Fruit fly (Drosophila melanogaster) whole organism, embryonic: ENCODE data around the gene SdhC.
A peak's percentile ranks its signal among the peaks of the same experiment; 100 is the strongest.

Source experiments
- Atf3 ChIP-seq: fragments of 200-800 bp; sonication (Bioruptor generic); optimal IDR thresholded peaks from 3 replicates; lab custom pipeline; 2016; ENCODE audit warnings: missing biosample characterization, missing genetic modification characterization
- CG10274 ChIP-seq: fragments of 200-800 bp; sonication (Bioruptor generic); optimal IDR thresholded peaks from 3 replicates; lab custom pipeline; 2017; ENCODE audit warnings: missing biosample characterization, mild to moderate bottlenecking, missing genetic modification characterization
- CG10431 ChIP-seq: fragments of 200-800 bp; sonication (Bioruptor generic); optimal IDR thresholded peaks from 3 replicates; lab custom pipeline; 2018; ENCODE audit warnings: missing biosample characterization, mild to moderate bottlenecking, missing genetic modification characterization
- CG1233 ChIP-seq: fragments of 200-800 bp; sonication (Bioruptor generic); optimal IDR thresholded peaks from 4 replicates; lab custom pipeline; 2018; ENCODE audit warnings: missing biosample characterization, mild to moderate bottlenecking, missing genetic modification characterization
- CG12744 ChIP-seq: fragments of 200-800 bp; sonication (Bioruptor generic); optimal IDR thresholded peaks from 2 replicates; lab custom pipeline; 2016; ENCODE audit warnings: missing biosample characterization, missing genetic modification characterization
- CG12769 ChIP-seq: fragments of 200-800 bp; sonication (Bioruptor generic); optimal IDR thresholded peaks from 2 replicates; lab custom pipeline; 2019; ENCODE audit warnings: missing biosample characterization, mild to moderate bottlenecking, missing genetic modification characterization, moderate library complexity
- CG15514 ChIP-seq: fragments of 200-800 bp; sonication (Bioruptor generic); optimal IDR thresholded peaks from 3 replicates; lab custom pipeline; 2017; ENCODE audit warnings: missing biosample characterization, missing genetic modification characterization, mild to moderate bottlenecking, moderate library complexity, missing genetic modification reagents
- CG18476 ChIP-seq: fragments of 200-800 bp; sonication (Bioruptor generic); optimal IDR thresholded peaks from 2 replicates; lab custom pipeline; 2016; ENCODE audit warnings: missing biosample characterization, mild to moderate bottlenecking, missing genetic modification characterization
- CG2116 ChIP-seq: fragments of 200-800 bp; sonication (Bioruptor generic); optimal IDR thresholded peaks from 3 replicates; lab custom pipeline; 2018; ENCODE audit warnings: missing biosample characterization, mild to moderate bottlenecking, missing genetic modification characterization
- CG2199 ChIP-seq: fragments of 200-800 bp; sonication (Bioruptor generic); IDR thresholded peaks from 3 replicates; pipeline ENCODE4 v1.3.6; 2022; ENCODE audit warnings: missing biosample characterization, missing genetic modification characterization
- CG3995 ChIP-seq: fragments of 200-800 bp; sonication (Bioruptor generic); optimal IDR thresholded peaks from 3 replicates; lab custom pipeline; 2016; ENCODE audit warnings: missing biosample characterization, missing genetic modification characterization
- CG4617 ChIP-seq: fragments of 200-800 bp; sonication (Bioruptor generic); optimal IDR thresholded peaks from 3 replicates; lab custom pipeline; 2016; ENCODE audit warnings: missing biosample characterization, missing genetic modification characterization, borderline replicate concordance
- CG4707 ChIP-seq: fragments of 200-800 bp; sonication (Bioruptor generic); optimal IDR thresholded peaks from 2 replicates; lab custom pipeline; 2018; ENCODE audit warnings: missing biosample characterization, mild to moderate bottlenecking, missing genetic modification characterization, moderate library complexity
- CG6175 ChIP-seq: fragments of 200-800 bp; sonication (Bioruptor generic); IDR thresholded peaks from 3 replicates; pipeline ENCODE4 v1.3.6; 2022; ENCODE audit warnings: missing biosample characterization, missing genetic modification characterization
- CG6254 ChIP-seq: fragments of 200-800 bp; sonication (Bioruptor generic); optimal IDR thresholded peaks from 3 replicates; lab custom pipeline; 2017; ENCODE audit warnings: mild to moderate bottlenecking, missing biosample characterization, missing genetic modification reagents, missing genetic modification characterization
- CG6272 ChIP-seq: fragments of 200-800 bp; sonication (Bioruptor generic); IDR thresholded peaks from 2 replicates; pipeline ENCODE4 v1.3.6; 2022; ENCODE audit warnings: missing biosample characterization, missing genetic modification characterization
- CG6689 ChIP-seq: fragments of 200-800 bp; sonication (Bioruptor generic); IDR thresholded peaks from 2 replicates; pipeline ENCODE4 v1.3.6; 2022; ENCODE audit warnings: missing biosample characterization, missing genetic modification characterization
- CG7963 ChIP-seq: fragments of 200-800 bp; sonication (Bioruptor generic); IDR thresholded peaks from 3 replicates; pipeline ENCODE4 v1.3.6; 2022; ENCODE audit warnings: missing biosample characterization, missing genetic modification characterization; ENCODE audit not compliant: partially characterized antibody
- CG8944 ChIP-seq: fragments of 200-800 bp; sonication (Bioruptor generic); optimal IDR thresholded peaks from 3 replicates; lab custom pipeline; 2016; ENCODE audit warnings: missing biosample characterization, missing genetic modification characterization
- CG9817 ChIP-seq: fragments of 200-800 bp; sonication (Bioruptor generic); optimal IDR thresholded peaks from 2 replicates; lab custom pipeline; 2018; ENCODE audit warnings: missing biosample characterization, mild to moderate bottlenecking, missing genetic modification characterization, moderate library complexity
- Dek ChIP-seq: fragments of 200-800 bp; sonication (Bioruptor generic); optimal IDR thresholded peaks from 3 replicates; lab custom pipeline; 2019; ENCODE audit warnings: missing biosample characterization, mild to moderate bottlenecking, missing genetic modification characterization, moderate library complexity
- Elba2 ChIP-seq: fragments of 200-800 bp; sonication (Bioruptor generic); optimal IDR thresholded peaks from 3 replicates; lab custom pipeline; 2016; ENCODE audit warnings: missing biosample characterization, missing genetic modification characterization
- Ets65A ChIP-seq: fragments of 200-800 bp; sonication (Bioruptor generic); peaks from one replicate; lab custom pipeline; 2016; ENCODE audit warnings: missing biosample characterization, missing genetic modification characterization
- Lpt ChIP-seq: fragments of >200 bp; optimal IDR thresholded peaks from 2 replicates; lab custom pipeline; 2018; ENCODE audit warnings: missing biosample characterization, missing genetic modification characterization
- MTF-1 ChIP-seq: fragments of 200-800 bp; sonication (Bioruptor generic); optimal IDR thresholded peaks from 2 replicates; lab custom pipeline; 2018; ENCODE audit warnings: missing biosample characterization, mild to moderate bottlenecking, missing genetic modification characterization, borderline replicate concordance
- NC2α ChIP-seq: fragments of 200-800 bp; sonication (Bioruptor generic); optimal IDR thresholded peaks from 2 replicates; lab custom pipeline; 2016; ENCODE audit warnings: missing biosample characterization, missing genetic modification characterization
- Nf-YA ChIP-seq: fragments of 200-800 bp; sonication (Bioruptor generic); IDR thresholded peaks from 2 replicates; pipeline ENCODE4 v1.3.6; 2022; ENCODE audit warnings: missing biosample characterization, missing genetic modification characterization
- Oaz ChIP-seq: fragments of 200-800 bp; sonication (Bioruptor generic); IDR thresholded peaks from 2 replicates; pipeline ENCODE4 v1.3.6; 2022; ENCODE audit warnings: missing biosample characterization, missing genetic modification characterization
- Rfx ChIP-seq: fragments of 200-800 bp; sonication (Bioruptor generic); IDR thresholded peaks from 2 replicates; pipeline ENCODE4 v1.3.6; 2022; ENCODE audit warnings: missing biosample characterization, missing genetic modification characterization
- ase ChIP-seq: fragments of 200-800 bp; sonication (Bioruptor generic); IDR thresholded peaks from 3 replicates; pipeline ENCODE4 v1.3.6; 2022; ENCODE audit warnings: missing biosample characterization, missing genetic modification characterization
- bab2 ChIP-seq: fragments of 200-800 bp; sonication (Bioruptor generic); optimal IDR thresholded peaks from 2 replicates; lab custom pipeline; 2016; ENCODE audit warnings: missing biosample characterization, missing genetic modification characterization
- bcd ChIP-seq: fragments of 200-800 bp; sonication (Bioruptor generic); optimal IDR thresholded peaks from 2 replicates; lab custom pipeline; 2017; ENCODE audit warnings: missing biosample characterization, mild to moderate bottlenecking, missing genetic modification characterization
- bsh ChIP-seq, 2 experiments: fragments of 200-800 bp; sonication (Bioruptor generic); optimal IDR thresholded peaks; 2 replicates each; lab custom pipeline; 2017 to 2018; ENCODE audit warnings: mild to moderate bottlenecking in 2 of 2, missing biosample characterization in 2 of 2, missing genetic modification characterization in 2 of 2, moderate library complexity in 1 of 2
- crc ChIP-seq: fragments of 200-800 bp; sonication (Bioruptor generic); optimal IDR thresholded peaks from 2 replicates; lab custom pipeline; 2016; ENCODE audit warnings: missing biosample characterization, missing genetic modification characterization
- disco-r ChIP-seq: fragments of 200-800 bp; sonication (Bioruptor generic); optimal IDR thresholded peaks from 2 replicates; lab custom pipeline; 2016; ENCODE audit warnings: missing biosample characterization, missing genetic modification characterization
- dysf ChIP-seq: fragments of 200-800 bp; sonication (Bioruptor generic); IDR thresholded peaks from 3 replicates; pipeline ENCODE4 v1.3.6; 2022; ENCODE audit warnings: missing biosample characterization, missing genetic modification characterization
- fu2 ChIP-seq: fragments of 200-800 bp; sonication (Bioruptor generic); optimal IDR thresholded peaks from 2 replicates; lab custom pipeline; 2016; ENCODE audit warnings: missing biosample characterization, missing genetic modification characterization
- gcm ChIP-seq: fragments of 200-800 bp; sonication (Bioruptor generic); optimal IDR thresholded peaks from 2 replicates; lab custom pipeline; 2019; ENCODE audit warnings: missing biosample characterization, mild to moderate bottlenecking, missing genetic modification characterization, moderate library complexity
- gcm2 ChIP-seq: fragments of 200-800 bp; sonication (Bioruptor generic); optimal IDR thresholded peaks from 2 replicates; lab custom pipeline; 2016; ENCODE audit warnings: missing biosample characterization, missing genetic modification characterization
- gro ChIP-seq: fragments of 200-800 bp; sonication (Bioruptor generic); optimal IDR thresholded peaks from 2 replicates; lab custom pipeline; 2016; ENCODE audit warnings: missing biosample characterization, missing genetic modification characterization
- gsb ChIP-seq: fragments of 200-800 bp; sonication (Bioruptor generic); IDR thresholded peaks from 2 replicates; pipeline ENCODE4 v1.3.6; 2022; ENCODE audit warnings: missing biosample characterization, missing genetic modification characterization
- jigr1 ChIP-seq: fragments of 200-800 bp; sonication (Bioruptor generic); IDR thresholded peaks from 3 replicates; pipeline ENCODE4 v1.3.6; 2022; ENCODE audit warnings: missing biosample characterization, missing genetic modification characterization
- klu ChIP-seq: fragments of 200-800 bp; sonication (Bioruptor generic); IDR thresholded peaks from 2 replicates; pipeline ENCODE4 v1.3.6; 2022; ENCODE audit warnings: missing biosample characterization, missing genetic modification characterization
- lbe ChIP-seq: fragments of 200-800 bp; sonication (Bioruptor generic); optimal IDR thresholded peaks from 2 replicates; lab custom pipeline; 2016; ENCODE audit warnings: missing biosample characterization, mild to moderate bottlenecking, missing genetic modification characterization
- lilli ChIP-seq: fragments of 200-800 bp; sonication (Bioruptor generic); optimal IDR thresholded peaks from 3 replicates; lab custom pipeline; 2016; ENCODE audit warnings: missing biosample characterization, missing genetic modification characterization
- pros ChIP-seq: fragments of 200-800 bp; sonication (Bioruptor generic); optimal IDR thresholded peaks from 3 replicates; lab custom pipeline; 2019; ENCODE audit warnings: missing biosample characterization, mild to moderate bottlenecking, missing genetic modification characterization, moderate library complexity
- schlank ChIP-seq: fragments of 200-800 bp; sonication (Bioruptor generic); optimal IDR thresholded peaks from 2 replicates; lab custom pipeline; 2018; ENCODE audit warnings: missing biosample characterization, mild to moderate bottlenecking, missing genetic modification characterization
- scrt ChIP-seq: fragments of 200-800 bp; sonication (Bioruptor generic); optimal IDR thresholded peaks from 2 replicates; lab custom pipeline; 2018; ENCODE audit warnings: missing biosample characterization, mild to moderate bottlenecking, missing genetic modification characterization, moderate library complexity
- sd ChIP-seq: fragments of 200-800 bp; sonication (Bioruptor generic); optimal IDR thresholded peaks from 3 replicates; lab custom pipeline; 2018; ENCODE audit warnings: missing biosample characterization, mild to moderate bottlenecking, missing genetic modification characterization, moderate library complexity
- toy ChIP-seq: fragments of 200-800 bp; sonication (Bioruptor generic); IDR thresholded peaks from 2 replicates; pipeline ENCODE4 v1.3.6; 2022; ENCODE audit warnings: missing biosample characterization, missing genetic modification characterization
- twi ChIP-seq: fragments of 200-800 bp; optimal IDR thresholded peaks from 2 replicates; lab custom pipeline; 2019; ENCODE audit warnings: missing biosample characterization, mild to moderate bottlenecking, missing genetic modification characterization, moderate library complexity

Gene SdhC

DNA sequence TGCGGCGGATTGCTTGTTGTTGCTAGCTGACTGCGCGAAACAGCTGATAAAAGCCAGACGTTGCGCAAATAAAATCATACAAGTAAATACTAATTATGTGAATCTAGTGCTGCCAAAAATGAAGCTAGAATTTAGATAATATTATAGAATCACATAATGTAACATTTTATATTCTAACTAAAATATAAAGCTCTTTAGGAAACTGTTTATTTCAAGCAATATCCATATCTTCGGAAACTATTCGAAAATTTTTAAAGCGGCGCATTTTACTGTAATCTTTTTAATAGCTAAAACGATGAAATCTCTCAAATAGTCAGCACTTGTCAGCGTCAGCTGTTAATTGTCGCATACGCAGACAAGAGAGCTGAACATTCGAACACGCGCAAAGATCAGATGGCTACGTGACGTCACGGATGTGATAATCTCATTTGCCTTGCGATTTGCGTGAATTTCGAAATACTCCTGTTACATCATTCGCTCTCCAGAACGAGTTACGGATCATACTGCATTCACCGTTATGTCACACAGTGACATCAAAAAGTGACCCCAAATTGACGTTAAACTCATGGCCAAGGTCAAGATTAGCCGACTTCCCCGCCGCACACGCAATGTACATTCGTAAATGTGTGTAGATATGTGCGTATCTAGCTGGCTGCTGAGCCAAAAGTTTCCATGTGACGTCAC lies 33.5 kb upstream of the SdhC start (continued):
- TF ChIP-seq twi (tag; lab: Kevin White, UChicago), result no peak
- no peak for TF ChIP-seq CG12744
- TF ChIP-seq bab2, result no peak
- peak; percentile 44; the same call in 1 of the 2 replicates for TF ChIP-seq CG6689 (GFP tag; lab: Robert Waterston, UW)
- no peak for TF ChIP-seq CG7963
- no peak for TF ChIP-seq gsb (GFP tag; lab: Robert Waterston, UW)
- peak; percentile 66 for TF ChIP-seq Rfx
- peak; percentile 20 for TF ChIP-seq bcd (GFP tag; lab: Kevin White, UChicago)
- no peak for TF ChIP-seq Nf-YA (GFP tag; lab: Robert Waterston, UW)
- TF ChIP-seq CG8944, result no peak
- TF ChIP-seq Oaz (GFP tag; lab: Robert Waterston, UW), result no peak
- TF ChIP-seq CG9817, result no peak
- TF ChIP-seq CG4617 (GFP tag; lab: Kevin White, UChicago), result no peak
- peak; percentile 49 for TF ChIP-seq CG1233
- peak; percentile 57; the same call in 2 of the 3 replicates for TF ChIP-seq dysf (GFP tag; lab: Robert Waterston, UW)
- peak; percentile 71 for TF ChIP-seq Ets65A (GFP tag; lab: Kevin White, UChicago)
- no peak for TF ChIP-seq ase
- no peak for TF ChIP-seq Lpt (GFP tag; lab: Kevin White, UChicago)
- no peak for TF ChIP-seq gcm2 (GFP tag; lab: Kevin White, UChicago)
- TF ChIP-seq CG6175 (GFP tag; lab: Robert Waterston, UW), result no peak
- TF ChIP-seq CG10431 (GFP tag; lab: Kevin White, UChicago), result no peak
- TF ChIP-seq CG3995 (GFP tag; lab: Kevin White, UChicago), result no peak
- TF ChIP-seq CG15514, result peak; percentile 55
- no peak for TF ChIP-seq crc (GFP tag; lab: Kevin White, UChicago)
- no peak for TF ChIP-seq gro (GFP tag; lab: Kevin White, UChicago)
- no peak for TF ChIP-seq CG6254 (GFP tag; lab: Kevin White, UChicago)
- TF ChIP-seq sd (tag; lab: Kevin White, UChicago), result no peak
- TF ChIP-seq CG18476 (GFP tag; lab: Kevin White, UChicago), result no peak
- peak; percentile 24 for TF ChIP-seq lbe
- TF ChIP-seq pros, result no peak
- no peak for TF ChIP-seq CG4707 (GFP tag; lab: Kevin White, UChicago)
- no peak for TF ChIP-seq scrt (GFP tag; lab: Kevin White, UChicago)
- TF ChIP-seq CG2199 (GFP tag; lab: Robert Waterston, UW), result no peak
- TF ChIP-seq CG12769, result peak; percentile 72
- no peak for TF ChIP-seq lilli
- no peak for TF ChIP-seq CG6272 (GFP tag; lab: Robert Waterston, UW)
- no peak for TF ChIP-seq bsh (GFP tag; optimal IDR thresholded peaks at IDR 0.05; lab: Kevin White, UChicago)
- no peak for TF ChIP-seq gcm
- no peak for TF ChIP-seq klu
- TF ChIP-seq fu2, result no peak
- TF ChIP-seq NC2α (GFP tag; lab: Kevin White, UChicago), result no peak
- no peak for TF ChIP-seq CG10274 (GFP tag; lab: Kevin White, UChicago)
- no peak for TF ChIP-seq MTF-1
- TF ChIP-seq disco-r (GFP tag; lab: Kevin White, UChicago), result no peak
- no peak for TF ChIP-seq schlank
- TF ChIP-seq Atf3 (GFP tag; lab: Kevin White, UChicago), result no peak
- no peak for TF ChIP-seq jigr1 (GFP tag; lab: Robert Waterston, UW)
- no peak for TF ChIP-seq CG2116 (GFP tag; lab: Kevin White, UChicago)
- TF ChIP-seq toy, result no peak
- peak; percentile 36 for TF ChIP-seq Dek (tag; lab: Kevin White, UChicago)
- TF ChIP-seq Elba2 (GFP tag; lab: Kevin White, UChicago), result no peak
